Worm (Caenorhabditis elegans): Measurements from ENCODE around the gene dsl-1.

DNA sequence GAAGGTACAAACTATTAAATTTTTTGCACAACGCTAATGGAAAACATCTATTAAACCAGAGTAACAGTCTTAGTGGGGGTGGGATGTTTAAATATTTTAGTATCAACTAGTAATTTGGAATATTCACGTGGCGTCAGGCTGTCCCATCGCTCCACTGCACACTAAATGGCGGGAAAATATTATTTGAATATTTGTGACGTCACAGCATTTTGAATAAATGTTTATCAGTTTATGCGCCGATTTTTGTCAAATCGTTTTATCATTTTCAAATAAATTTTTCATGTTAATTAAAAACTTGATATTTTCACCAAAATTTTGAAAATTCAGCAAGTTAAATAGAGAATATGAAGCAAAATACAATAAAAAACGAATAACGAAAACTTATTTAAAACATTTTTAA is 35.4 kb upstream of the dsl-1 start, which contains the start of gene F38A1.15:
- TF ChIP-seq tab-1 (GFP tag; IDR thresholded peaks at IDR 0.05) (no peak), ztf-23 (GFP tag; IDR thresholded peaks at IDR 0.05) (no peak), flt-1 (GFP tag; IDR thresholded peaks at IDR 0.05) (no peak), ref-1 (GFP tag; conservative IDR thresholded peaks at IDR 0.05) (no peak)

Data from whole organism, midembryonic.